Worm (Caenorhabditis elegans): Measurements from ENCODE around the gene dod-23.

- no peak for TF ChIP-seq saeg-2 (GFP tag; IDR thresholded peaks at IDR 0.05)
- TF ChIP-seq nhr-237 (tag; optimal IDR thresholded peaks at IDR 0.05), result no peak
- TF ChIP-seq tra-1 (GFP tag; IDR thresholded peaks at IDR 0.05), result no peak
These were observed 18.2 kb upstream of the dod-23 start, which contains the start of gene fdgt-2 for ce11 chrII:8417059-8417668.
